Worm (Caenorhabditis elegans) whole organism, late embryonic: ENCODE data around the gene K04C1.3.

Experiments
- C08G9.2 ChIP-seq: sonication (generic microtip); optimal IDR thresholded peaks from 2 replicates; lab custom pipeline; 2016; ENCODE audit warnings: mild to moderate bottlenecking, missing genetic modification characterization, moderate library complexity, missing compliant biosample characterization
- C38D4.7 ChIP-seq: fragments of 200-800 bp; sonication (Bioruptor generic); optimal IDR thresholded peaks from 2 replicates; lab custom pipeline; 2018; ENCODE audit warnings: mild to moderate bottlenecking, missing genetic modification characterization, moderate library complexity, missing compliant biosample characterization
- K02D7.2 ChIP-seq: sonication (generic microtip); optimal IDR thresholded peaks from 2 replicates; lab custom pipeline; 2017; ENCODE audit warnings: mild to moderate bottlenecking, missing genetic modification characterization, missing compliant biosample characterization
- K09A11.1 ChIP-seq: sonication (generic microtip); optimal IDR thresholded peaks from 2 replicates; lab custom pipeline; 2017; ENCODE audit warnings: antibody characterized with exemption, mild to moderate bottlenecking, missing genetic modification characterization, missing compliant biosample characterization; ENCODE audit not compliant: insufficient read depth
- T23F11.4 ChIP-seq: fragments of 200-800 bp; sonication (Bioruptor generic); optimal IDR thresholded peaks from 2 replicates; lab custom pipeline; 2018; ENCODE audit warnings: mild to moderate bottlenecking, missing genetic modification characterization, missing compliant biosample characterization
- ahr-1 ChIP-seq: sonication (generic microtip); optimal IDR thresholded peaks from 2 replicates; lab custom pipeline; 2016; ENCODE audit warnings: missing genetic modification characterization, missing compliant biosample characterization
- ama-1 ChIP-seq: fragments of 150-350 bp; optimal IDR thresholded peaks from 2 replicates; lab custom pipeline; 2014
- ceh-14 ChIP-seq: sonication (generic microtip); optimal IDR thresholded peaks from 2 replicates; lab custom pipeline; 2016; ENCODE audit warnings: missing genotype, missing genetic modification characterization, missing compliant biosample characterization
- ceh-18 ChIP-seq: sonication (generic microtip); optimal IDR thresholded peaks from 2 replicates; lab custom pipeline; 2016; ENCODE audit warnings: missing genetic modification characterization, missing compliant biosample characterization
- ceh-19 ChIP-seq: fragments of 200-800 bp; sonication (Bioruptor generic); optimal IDR thresholded peaks from 2 replicates; lab custom pipeline; 2018; ENCODE audit warnings: mild to moderate bottlenecking, missing genetic modification characterization, missing compliant biosample characterization
- ceh-2 ChIP-seq: sonication (generic microtip); optimal IDR thresholded peaks from 2 replicates; lab custom pipeline; 2016; ENCODE audit warnings: missing genotype, missing genetic modification characterization, missing compliant biosample characterization
- ceh-24 ChIP-seq: sonication (generic microtip); optimal IDR thresholded peaks from 2 replicates; lab custom pipeline; 2016; ENCODE audit warnings: mild to moderate bottlenecking, missing genetic modification characterization, missing compliant biosample characterization
- ceh-34 ChIP-seq: sonication (generic microtip); optimal IDR thresholded peaks from 2 replicates; lab custom pipeline; 2016; ENCODE audit warnings: mild to moderate bottlenecking, missing genetic modification characterization, missing compliant biosample characterization
- ceh-45 ChIP-seq: fragments of 200-800 bp; sonication (Bioruptor generic); IDR thresholded peaks from 2 replicates; pipeline ENCODE4 v1.3.6; 2022; ENCODE audit warnings: missing genetic modification reagents, missing genetic modification characterization, missing compliant biosample characterization
- ceh-6 ChIP-seq: fragments of 200-800 bp; sonication (Bioruptor generic); optimal IDR thresholded peaks from 2 replicates; lab custom pipeline; 2018; ENCODE audit warnings: mild to moderate bottlenecking, missing genetic modification characterization, missing compliant biosample characterization
- ceh-9 ChIP-seq: sonication (generic microtip); optimal IDR thresholded peaks from 2 replicates; lab custom pipeline; 2016; ENCODE audit warnings: mild to moderate bottlenecking, missing genetic modification characterization, inconsistent platforms, missing compliant biosample characterization
- che-1 ChIP-seq: sonication (generic microtip); optimal IDR thresholded peaks from 2 replicates; lab custom pipeline; 2016; ENCODE audit warnings: mild to moderate bottlenecking, missing genetic modification characterization, missing compliant biosample characterization
- dve-1 ChIP-seq: sonication (generic microtip); optimal IDR thresholded peaks from 2 replicates; lab custom pipeline; 2017; ENCODE audit warnings: antibody characterized with exemption, mild to moderate bottlenecking, missing genetic modification characterization, missing compliant biosample characterization
- elt-2 ChIP-seq: sonication (generic microtip); optimal IDR thresholded peaks from 2 replicates; lab custom pipeline; 2016; ENCODE audit warnings: missing genetic modification reagents, missing genetic modification characterization, missing compliant biosample characterization
- elt-4 ChIP-seq: sonication (generic microtip); optimal IDR thresholded peaks from 2 replicates; lab custom pipeline; 2016; ENCODE audit warnings: missing genetic modification characterization, missing compliant biosample characterization
- eyg-1 ChIP-seq: sonication (generic microtip); optimal IDR thresholded peaks from 2 replicates; lab custom pipeline; 2016; ENCODE audit warnings: missing genotype, missing genetic modification characterization, missing compliant biosample characterization
- gmeb-2 ChIP-seq: sonication (generic microtip); optimal IDR thresholded peaks from 2 replicates; lab custom pipeline; 2016; ENCODE audit warnings: missing genetic modification characterization, inconsistent platforms, missing compliant biosample characterization
- hlh-13 ChIP-seq: fragments of 200-800 bp; sonication (Bioruptor generic); optimal IDR thresholded peaks from 2 replicates; lab custom pipeline; 2018; ENCODE audit warnings: mild to moderate bottlenecking, missing genetic modification characterization, missing compliant biosample characterization
- hlh-6 ChIP-seq: sonication (generic microtip); optimal IDR thresholded peaks from 2 replicates; lab custom pipeline; 2016; ENCODE audit warnings: missing genotype, missing genetic modification characterization, missing compliant biosample characterization
- lin-11 ChIP-seq: fragments of 200-800 bp; sonication (Bioruptor generic); optimal IDR thresholded peaks from 2 replicates; lab custom pipeline; 2018; ENCODE audit warnings: mild to moderate bottlenecking, missing genetic modification characterization, missing compliant biosample characterization
- madf-2 ChIP-seq: sonication (generic microtip); optimal IDR thresholded peaks from 2 replicates; lab custom pipeline; 2017; ENCODE audit warnings: missing genetic modification characterization, missing compliant biosample characterization
- npax-4 ChIP-seq: sonication (generic microtip); optimal IDR thresholded peaks from 2 replicates; lab custom pipeline; 2016; ENCODE audit warnings: missing genetic modification characterization, missing compliant biosample characterization
- odd-2 ChIP-seq: sonication (generic microtip); optimal IDR thresholded peaks from 2 replicates; lab custom pipeline; 2017; ENCODE audit warnings: antibody characterized with exemption, mild to moderate bottlenecking, missing genetic modification characterization, missing compliant biosample characterization
- pha-4 ChIP-seq: fragments of 150-350 bp; optimal IDR thresholded peaks from 2 replicates; lab custom pipeline; 2018; ENCODE audit warnings: missing biosample characterization, missing genetic modification reagents, missing genetic modification characterization
- pqm-1 ChIP-seq: sonication (generic microtip); optimal IDR thresholded peaks from 2 replicates; lab custom pipeline; 2016; ENCODE audit warnings: missing genetic modification characterization, missing compliant biosample characterization
- sox-2 ChIP-seq: fragments of 200-800 bp; sonication (Bioruptor generic); IDR thresholded peaks from 2 replicates; pipeline ENCODE4 v1.3.6; 2022; ENCODE audit warnings: missing genetic modification reagents, missing genetic modification characterization, missing compliant biosample characterization
- tbx-7 ChIP-seq: sonication (generic microtip); optimal IDR thresholded peaks from 2 replicates; lab custom pipeline; 2016; ENCODE audit warnings: missing genotype, missing genetic modification characterization, missing compliant biosample characterization
- ttx-3 ChIP-seq: sonication (generic microtip); optimal IDR thresholded peaks from 2 replicates; lab custom pipeline; 2016; ENCODE audit warnings: missing genetic modification reagents, missing genetic modification characterization, missing compliant biosample characterization
- unc-3 ChIP-seq, 2 experiments: fragments of 200-800 bp in 1 of 2; sonication (Bioruptor generic) in 1 of 2; sonication (generic microtip) in 1 of 2; conservative IDR thresholded peaks in 1 of 2; optimal IDR thresholded peaks in 1 of 2; 2 replicates each; pipeline versions ENCODE4 v1.3.6 to Lab custom; 2016 to 2022; ENCODE audit warnings: missing compliant biosample characterization in 2 of 2, missing genetic modification characterization in 2 of 2, missing genetic modification reagents in 1 of 2
- unc-55 ChIP-seq: sonication (generic microtip); optimal IDR thresholded peaks from 2 replicates; lab custom pipeline; 2017; ENCODE audit warnings: missing biosample characterization, missing genetic modification reagents, missing genetic modification characterization
- zip-5 ChIP-seq: sonication (generic microtip); optimal IDR thresholded peaks from 2 replicates; lab custom pipeline; 2016; ENCODE audit warnings: missing genetic modification characterization, missing compliant biosample characterization
- ztf-16 ChIP-seq: sonication (generic microtip); optimal IDR thresholded peaks from 2 replicates; lab custom pipeline; 2017; ENCODE audit warnings: missing genetic modification characterization, missing compliant biosample characterization

The K04C1.3 gene

ce11 chrX:14255031-14255430, 11.8 kb upstream of the K04C1.3 start, which contains the start of gene E02H4.5:
E02H4.5 (minus strand) TSS chrX:14255131.
- TF ChIP-seq tbx-7 (tag; lab: Kevin White, UChicago) (no peak), ceh-19 (no peak), odd-2 (no peak), npax-4 (tag; lab: Kevin White, UChicago) (no peak), gmeb-2 (tag; lab: Kevin White, UChicago) (no peak), ama-1 (no peak), ceh-45 (GFP tag; lab: Robert Waterston, UW) (no peak), K09A11.1 (no peak), elt-2 (tag; lab: Kevin White, UChicago) (no peak), unc-55 (no peak), pqm-1 (no peak)

ce11 chrX:14252042-14252441, 8.8 kb upstream of the K04C1.3 start, which contains the start of gene E02H4.6:
E02H4.6 (minus strand) TSS chrX:14252142.
- no peak for TF ChIP-seq K02D7.2 (tag; lab: Kevin White, UChicago)
- TF ChIP-seq elt-2 (tag; lab: Kevin White, UChicago) = no peak
- TF ChIP-seq sox-2 = no peak
- TF ChIP-seq ceh-9 (tag; lab: Kevin White, UChicago) = no peak
- no peak for TF ChIP-seq ceh-45 (GFP tag; lab: Robert Waterston, UW)
- TF ChIP-seq ceh-19 = no peak
- TF ChIP-seq gmeb-2 (tag; lab: Kevin White, UChicago) = no peak
- no peak for TF ChIP-seq ceh-18 (tag; lab: Kevin White, UChicago)
- no peak for TF ChIP-seq ama-1
- TF ChIP-seq unc-3 (GFP tag; conservative IDR thresholded peaks at IDR 0.05; lab: Robert Waterston, UW) = no peak
- TF ChIP-seq unc-3 (tag; optimal IDR thresholded peaks at IDR 0.05; lab: Kevin White, UChicago) = no peak
- TF ChIP-seq elt-4 (tag; lab: Kevin White, UChicago) = no peak
- no peak for TF ChIP-seq hlh-6 (tag; lab: Kevin White, UChicago)
- TF ChIP-seq tbx-7 (tag; lab: Kevin White, UChicago) = no peak
- no peak for TF ChIP-seq dve-1 (tag; lab: Kevin White, UChicago)
- no peak for TF ChIP-seq ceh-6 (GFP tag; lab: Kevin White, UChicago)

- TF ChIP-seq ceh-18 (tag; lab: Kevin White, UChicago) (no peak), tbx-7 (tag; lab: Kevin White, UChicago) (no peak), dve-1 (tag; lab: Kevin White, UChicago) (no peak), zip-5 (tag; lab: Kevin White, UChicago) (no peak), hlh-13 (GFP tag; lab: Kevin White, UChicago) (no peak), hlh-6 (tag; lab: Kevin White, UChicago) (no peak), eyg-1 (tag; lab: Kevin White, UChicago) (no peak), che-1 (no peak), C38D4.7 (GFP tag; lab: Kevin White, UChicago) (no peak), madf-2 (tag; lab: Kevin White, UChicago) (no peak), T23F11.4 (GFP tag; lab: Kevin White, UChicago) (no peak), ceh-34 (tag; lab: Kevin White, UChicago) (no peak), pqm-1 (no peak), ceh-14 (no peak), C08G9.2 (tag; lab: Kevin White, UChicago) (no peak)
These were observed 4.4 kb upstream of the K04C1.3 start, which contains the start of gene K04C1.5 for ce11 chrX:14247436-14248103. K04C1.5 (plus strand) TSS chrX:14248053.

- no peak for TF ChIP-seq ceh-19
- no peak for TF ChIP-seq tbx-7 (tag; lab: Kevin White, UChicago)
- TF ChIP-seq C08G9.2 (tag; lab: Kevin White, UChicago) = no peak
- no peak for TF ChIP-seq elt-4 (tag; lab: Kevin White, UChicago)
- no peak for TF ChIP-seq T23F11.4 (GFP tag; lab: Kevin White, UChicago)
- no peak for TF ChIP-seq unc-55
- TF ChIP-seq ttx-3 (tag; lab: Kevin White, UChicago) = no peak
- no peak for TF ChIP-seq pha-4 (tag; lab: Kevin White, UChicago)
- TF ChIP-seq dve-1 (tag; lab: Kevin White, UChicago) = no peak
- TF ChIP-seq hlh-6 (tag; lab: Kevin White, UChicago) = no peak
- TF ChIP-seq odd-2 = no peak
- no peak for TF ChIP-seq ahr-1 (tag; lab: Kevin White, UChicago)
- TF ChIP-seq lin-11 (tag; lab: Kevin White, UChicago) = no peak
- TF ChIP-seq ceh-2 (tag; lab: Kevin White, UChicago) = no peak
- TF ChIP-seq ceh-24 (tag; lab: Kevin White, UChicago) = no peak
- no peak for TF ChIP-seq ztf-16 (tag; lab: Kevin White, UChicago)
These were observed 3.3 kb upstream of the K04C1.3 start, which contains the start of gene mlc-6 for ce11 chrX:14246518-14246917. mlc-6 (minus strand) TSS chrX:14246618.
